Worm (Caenorhabditis elegans) whole organism, young adult: Measurements from ENCODE around the gene Y39A1A.3.

ENCODE experiments used
- B0261.1 ChIP-seq: sonication (generic microtip); optimal IDR thresholded peaks from 2 replicates; lab custom pipeline; 2016; ENCODE audit warnings: mild to moderate bottlenecking, missing genetic modification characterization, moderate library complexity, missing compliant biosample characterization
- C17E4.6 ChIP-seq: fragments of 200-800 bp; sonication (Bioruptor generic); IDR thresholded peaks from 2 replicates; pipeline ENCODE4 v1.3.6; 2022; ENCODE audit warnings: missing genetic modification reagents, missing genetic modification characterization, missing compliant biosample characterization
- F33H1.4 ChIP-seq: fragments of 200-800 bp; sonication (Bioruptor generic); IDR thresholded peaks from 2 replicates; pipeline ENCODE4 v1.3.6; 2022; ENCODE audit warnings: missing genetic modification reagents, missing genetic modification characterization, missing compliant biosample characterization
- F49E8.2 ChIP-seq: sonication (generic microtip); optimal IDR thresholded peaks from 3 replicates; lab custom pipeline; 2017; ENCODE audit warnings: missing genetic modification characterization, mild to moderate bottlenecking, missing compliant biosample characterization, antibody characterized with exemption, moderate library complexity; ENCODE audit not compliant: insufficient read depth
- F52B5.7 ChIP-seq: sonication (generic microtip); optimal IDR thresholded peaks from 2 replicates; lab custom pipeline; 2016; ENCODE audit warnings: mild to moderate bottlenecking, missing genetic modification characterization, missing compliant biosample characterization
- K12H6.12 ChIP-seq: fragments of 200-800 bp; sonication (Bioruptor generic); optimal IDR thresholded peaks from 2 replicates; lab custom pipeline; 2018; ENCODE audit warnings: mild to moderate bottlenecking, missing genetic modification characterization, missing compliant biosample characterization
- Y53G8AR.9 ChIP-seq: fragments of 200-800 bp; sonication (Bioruptor generic); conservative IDR thresholded peaks from 2 replicates; pipeline ENCODE4 v1.3.6; 2022; ENCODE audit warnings: missing genetic modification reagents, missing genetic modification characterization, missing compliant biosample characterization
- Y56A3A.18 ChIP-seq: fragments of 200-800 bp; sonication (Bioruptor generic); IDR thresholded peaks from 2 replicates; pipeline ENCODE4 v1.3.6; 2022; ENCODE audit warnings: missing genetic modification reagents, missing genetic modification characterization, missing compliant biosample characterization
- Y95B8A.8 ChIP-seq: fragments of 200-800 bp; sonication (Bioruptor generic); IDR thresholded peaks from 2 replicates; pipeline ENCODE4 v1.3.6; 2022; ENCODE audit warnings: missing genetic modification reagents, missing genetic modification characterization, missing compliant biosample characterization
- ama-1 ChIP-seq, 3 experiments: fragments of 150-350 bp in 1 of 3; sonication (generic microtip) in 2 of 3; optimal IDR thresholded peaks; 2 replicates each; lab custom pipeline; 2014 to 2018; ENCODE audit warnings: missing biosample characterization in 2 of 3, missing genetic modification characterization in 2 of 3, missing genetic modification reagents in 2 of 3
- aptf-2 ChIP-seq: fragments of 200-800 bp; sonication (Bioruptor generic); conservative IDR thresholded peaks from 2 replicates; pipeline ENCODE4 v1.3.6; 2022; ENCODE audit warnings: missing genetic modification reagents, missing genetic modification characterization, missing compliant biosample characterization
- aptf-3 ChIP-seq: fragments of 200-800 bp; sonication (Bioruptor generic); IDR thresholded peaks from 2 replicates; pipeline ENCODE4 v1.3.6; 2022; ENCODE audit warnings: missing genetic modification characterization, missing compliant biosample characterization
- atf-7 ChIP-seq: sonication (generic microtip); optimal IDR thresholded peaks from 2 replicates; lab custom pipeline; 2017; ENCODE audit warnings: mild to moderate bottlenecking, missing genetic modification characterization, missing compliant biosample characterization
- attf-5 ChIP-seq: fragments of 200-800 bp; sonication (Bioruptor generic); optimal IDR thresholded peaks from 2 replicates; lab custom pipeline; 2018; ENCODE audit warnings: mild to moderate bottlenecking, missing genetic modification characterization, missing compliant biosample characterization
- bed-1 ChIP-seq: fragments of 200-800 bp; sonication (Bioruptor generic); IDR thresholded peaks from 2 replicates; pipeline ENCODE4 v1.3.6; 2022; ENCODE audit warnings: missing genetic modification reagents, missing genetic modification characterization, missing compliant biosample characterization
- ccch-3 ChIP-seq: fragments of 200-800 bp; sonication (Bioruptor generic); optimal IDR thresholded peaks from 2 replicates; lab custom pipeline; 2018; ENCODE audit warnings: mild to moderate bottlenecking, missing genetic modification characterization, missing compliant biosample characterization
- cebp-1 ChIP-seq, 2 experiments: fragments of 200-800 bp in 1 of 2; sonication (Bioruptor generic) in 1 of 2; sonication (generic microtip) in 1 of 2; IDR thresholded peaks in 1 of 2; optimal IDR thresholded peaks in 1 of 2; 2 replicates each; pipeline versions ENCODE4 v1.3.6 to Lab custom; 2017 to 2022; ENCODE audit warnings: missing compliant biosample characterization in 2 of 2, missing genetic modification characterization in 2 of 2, mild to moderate bottlenecking in 1 of 2, missing genetic modification reagents in 1 of 2, moderate library complexity in 1 of 2
- cebp-2 ChIP-seq: fragments of 200-800 bp; sonication (Bioruptor generic); IDR thresholded peaks from 2 replicates; pipeline ENCODE4 v1.3.6; 2022; ENCODE audit warnings: missing genetic modification characterization, missing compliant biosample characterization
- ceh-58 ChIP-seq: fragments of 200-800 bp; sonication (Bioruptor generic); IDR thresholded peaks from 2 replicates; pipeline ENCODE4 v1.3.6; 2022; ENCODE audit warnings: missing genetic modification characterization, missing compliant biosample characterization
- die-1 ChIP-seq: sonication (generic microtip); optimal IDR thresholded peaks from 2 replicates; lab custom pipeline; 2016; ENCODE audit warnings: missing genotype, mild to moderate bottlenecking, missing genetic modification characterization, missing compliant biosample characterization
- dox-1 ChIP-seq: fragments of 200-800 bp; sonication (Bioruptor generic); IDR thresholded peaks from 2 replicates; pipeline ENCODE4 v1.3.6; 2022; ENCODE audit warnings: missing genetic modification reagents, missing genetic modification characterization, missing compliant biosample characterization
- dpl-1 ChIP-seq: fragments of 150-350 bp; optimal IDR thresholded peaks from 2 replicates; lab custom pipeline; 2014; ENCODE audit warnings: missing biosample characterization, missing genetic modification reagents, missing genetic modification characterization
- efl-1 ChIP-seq: fragments of 150-350 bp; optimal IDR thresholded peaks from 2 replicates; lab custom pipeline; 2014; ENCODE audit warnings: missing biosample characterization, missing genetic modification reagents, missing genetic modification characterization
- egl-18 ChIP-seq: fragments of 200-800 bp; sonication (Bioruptor generic); IDR thresholded peaks from 2 replicates; pipeline ENCODE4 v1.3.6; 2022; ENCODE audit warnings: missing genetic modification reagents, missing genetic modification characterization, missing compliant biosample characterization
- egl-44 ChIP-seq: fragments of 200-800 bp; sonication (Bioruptor generic); IDR thresholded peaks from 2 replicates; pipeline ENCODE4 v1.3.6; 2022; ENCODE audit warnings: missing genetic modification reagents, missing genetic modification characterization, missing compliant biosample characterization
- him-1 ChIP-seq: sonication (generic microtip); optimal IDR thresholded peaks from 2 replicates; lab custom pipeline; 2016; ENCODE audit warnings: missing genotype, missing genetic modification reagents, missing genetic modification characterization, missing compliant biosample characterization
- let-607 ChIP-seq, 2 experiments: fragments of 200-800 bp in 1 of 2; sonication (Bioruptor generic) in 1 of 2; sonication (generic microtip) in 1 of 2; optimal IDR thresholded peaks; 2 replicates each; lab custom pipeline; 2016 to 2018; ENCODE audit warnings: mild to moderate bottlenecking in 2 of 2, missing compliant biosample characterization in 2 of 2, missing genetic modification characterization in 2 of 2, moderate library complexity in 2 of 2, missing genotype in 1 of 2
- lin-54 ChIP-seq: fragments of 200-800 bp; sonication (Bioruptor generic); optimal IDR thresholded peaks from 2 replicates; lab custom pipeline; 2018; ENCODE audit warnings: mild to moderate bottlenecking, missing genetic modification characterization, missing compliant biosample characterization
- lsl-1 ChIP-seq: fragments of 200-800 bp; sonication (Bioruptor generic); optimal IDR thresholded peaks from 2 replicates; lab custom pipeline; 2018; ENCODE audit warnings: mild to moderate bottlenecking, missing genetic modification characterization, moderate library complexity, missing compliant biosample characterization
- madf-10 ChIP-seq: sonication (generic microtip); optimal IDR thresholded peaks from 2 replicates; lab custom pipeline; 2016; ENCODE audit warnings: mild to moderate bottlenecking, missing genetic modification characterization, missing compliant biosample characterization
- madf-8 ChIP-seq: fragments of 200-800 bp; sonication (Bioruptor generic); conservative IDR thresholded peaks from 2 replicates; pipeline ENCODE4 v1.3.6; 2022; ENCODE audit warnings: missing genetic modification reagents, missing genetic modification characterization, missing compliant biosample characterization
- mcd-1 ChIP-seq: fragments of 200-800 bp; sonication (Bioruptor generic); IDR thresholded peaks from 2 replicates; pipeline ENCODE4 v1.3.6; 2022; ENCODE audit warnings: missing genetic modification reagents, missing genetic modification characterization, missing compliant biosample characterization
- mes-4 ChIP-seq: sonication (generic microtip); optimal IDR thresholded peaks from 2 replicates; lab custom pipeline; 2016; ENCODE audit warnings: missing genotype, missing genetic modification characterization, missing compliant biosample characterization
- nfya-2 ChIP-seq: fragments of 200-800 bp; sonication (Bioruptor generic); IDR thresholded peaks from 2 replicates; pipeline ENCODE4 v1.3.6; 2022; ENCODE audit warnings: missing genetic modification reagents, missing genetic modification characterization, missing compliant biosample characterization
- nhr-120 ChIP-seq: fragments of 200-800 bp; sonication (Bioruptor generic); IDR thresholded peaks from 2 replicates; pipeline ENCODE4 v1.3.6; 2022; ENCODE audit warnings: missing genetic modification characterization, missing compliant biosample characterization
- nhr-27 ChIP-seq: fragments of 200-800 bp; sonication (Bioruptor generic); optimal IDR thresholded peaks from 2 replicates; lab custom pipeline; 2018; ENCODE audit warnings: mild to moderate bottlenecking, missing genetic modification characterization, moderate library complexity, missing compliant biosample characterization
- rcor-1 ChIP-seq: fragments of 200-800 bp; sonication (Bioruptor generic); IDR thresholded peaks from 2 replicates; pipeline ENCODE4 v1.3.6; 2022; ENCODE audit warnings: missing genetic modification reagents, missing genetic modification characterization, missing compliant biosample characterization
- snpc-1.1 ChIP-seq: sonication (generic microtip); optimal IDR thresholded peaks from 2 replicates; lab custom pipeline; 2017; ENCODE audit warnings: missing genetic modification characterization, mild to moderate bottlenecking, missing compliant biosample characterization, antibody characterized with exemption, moderate library complexity, missing genotype, missing genetic modification reagents; ENCODE audit not compliant: insufficient read depth
- snpc-1.3 ChIP-seq: sonication (generic microtip); optimal IDR thresholded peaks from 2 replicates; lab custom pipeline; 2017; ENCODE audit warnings: missing genetic modification characterization, mild to moderate bottlenecking, missing compliant biosample characterization, antibody characterized with exemption, moderate library complexity, missing genotype, missing genetic modification reagents; ENCODE audit not compliant: insufficient read depth
- snpc-3.4 ChIP-seq: sonication (generic microtip); optimal IDR thresholded peaks from 2 replicates; lab custom pipeline; 2017; ENCODE audit warnings: missing genetic modification characterization, mild to moderate bottlenecking, missing compliant biosample characterization, antibody characterized with exemption, moderate library complexity, missing genotype, missing genetic modification reagents
- snpc-4 ChIP-seq, 5 experiments: fragments of 150-350 bp in 1 of 5; sonication (generic microtip) in 4 of 5; optimal IDR thresholded peaks; 2 replicates each; lab custom pipeline; 2014 to 2018; ENCODE audit warnings: missing genetic modification characterization in 5 of 5, missing biosample characterization in 3 of 5, antibody characterized with exemption in 2 of 5, mild to moderate bottlenecking in 2 of 5, missing compliant biosample characterization in 2 of 5, missing genotype in 2 of 5, moderate library complexity in 2 of 5, missing genetic modification reagents in 1 of 5
- tbp1 ChIP-seq: fragments of 200-800 bp; sonication (Bioruptor generic); optimal IDR thresholded peaks from 2 replicates; lab custom pipeline; 2018; ENCODE audit warnings: mild to moderate bottlenecking, missing genetic modification characterization, missing compliant biosample characterization
- tbx-9 ChIP-seq: sonication (generic microtip); optimal IDR thresholded peaks from 2 replicates; lab custom pipeline; 2016; ENCODE audit warnings: borderline replicate concordance, missing genetic modification characterization, inconsistent platforms, missing compliant biosample characterization

The Y39A1A.3 gene

DNA sequence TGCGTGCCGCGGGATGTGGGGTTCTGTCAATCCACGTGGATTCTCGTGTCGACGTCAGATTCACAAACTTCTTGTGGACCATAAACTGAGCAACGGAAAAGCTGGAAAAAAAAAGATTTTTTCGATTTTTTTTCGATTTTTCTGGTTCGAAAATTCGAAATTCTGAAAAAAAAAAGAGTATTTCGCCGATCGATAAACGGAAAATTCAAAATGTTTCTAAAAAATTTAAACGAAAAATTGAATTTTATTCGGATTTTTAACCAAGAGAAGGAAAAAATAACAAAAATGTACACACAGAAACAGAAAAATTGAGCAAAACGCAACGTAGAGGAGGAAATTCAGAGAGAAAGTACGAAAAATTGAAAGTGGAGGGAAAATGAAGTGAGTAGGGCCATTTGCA, at the start of gene Y39A1A.3:
TSS of gene Y39A1A.3 (minus strand) at position 101 of the 400 bp plus-strand sequence.
- TF ChIP-seq snpc-1.1: no peak
- no peak for TF ChIP-seq ccch-3 (GFP tag; lab: Kevin White, UChicago)
- no peak for TF ChIP-seq dox-1 (GFP tag; lab: Robert Waterston, UW)
- TF ChIP-seq let-607 (tag; optimal IDR thresholded peaks at IDR 0.05; lab: Kevin White, UChicago): no peak
- TF ChIP-seq cebp-1 (GFP tag; IDR thresholded peaks at IDR 0.05; lab: Robert Waterston, UW): no peak
- TF ChIP-seq cebp-1 (tag; optimal IDR thresholded peaks at IDR 0.05; lab: Kevin White, UChicago): peak; percentile 14
- TF ChIP-seq, all 124 proteins: peak for 1

DNA sequence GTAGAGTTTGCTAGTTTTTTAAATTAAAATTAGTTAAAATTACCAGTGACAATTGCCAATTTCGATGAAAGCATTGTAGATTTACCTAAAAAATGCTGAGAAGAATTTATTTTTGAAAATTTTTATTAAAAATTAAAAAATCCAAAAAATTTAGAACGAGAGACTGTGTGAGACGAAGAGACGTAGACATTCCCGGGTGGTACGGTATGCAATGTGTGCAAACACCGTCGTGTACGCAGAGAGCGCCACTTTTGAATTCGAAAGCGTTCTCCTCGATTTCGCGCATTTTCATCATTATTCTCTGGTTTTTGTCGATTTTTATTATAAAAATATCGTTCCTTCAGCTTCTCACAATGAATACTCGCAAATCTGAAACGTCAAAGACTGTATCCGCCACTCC, 46.5 kb upstream of the Y39A1A.3 start, which contains the start of the genes dhs-11 and orc-1:
TSS of gene dhs-11 (minus strand) at position 85 of the 400 bp plus-strand sequence.
TSS of gene orc-1 (plus strand) at position 349 of the 400 bp plus-strand sequence.
- TF ChIP-seq die-1 (tag; lab: Kevin White, UChicago) (no peak), cebp-2 (GFP tag; lab: Robert Waterston, UW) (no peak), madf-10 (no peak), F49E8.2 (no peak), egl-18 (GFP tag; lab: Robert Waterston, UW) (no peak), snpc-3.4 (tag; lab: Kevin White, UChicago) (peak; percentile 42), bed-1 (GFP tag; lab: Robert Waterston, UW) (no peak), lin-54 (GFP tag; lab: Kevin White, UChicago) (peak; percentile 84), snpc-1.3 (tag; lab: Kevin White, UChicago) (peak; percentile 57), Y56A3A.18 (GFP tag; lab: Robert Waterston, UW) (no peak), snpc-1.1 (peak; percentile 3), nhr-27 (tag; lab: Kevin White, UChicago) (no peak), efl-1 (GFP tag; lab: Kevin White, UChicago) (peak; percentile 89), F33H1.4 (GFP tag; lab: Robert Waterston, UW) (peak; percentile 66), ama-1 (optimal IDR thresholded peaks at IDR 0.05; lab: Kevin White, UChicago) (no peak), ama-1 (GFP tag; optimal IDR thresholded peaks at IDR 0.05; lab: Kevin White, UChicago) (no peak), attf-5 (GFP tag; lab: Kevin White, UChicago) (peak; percentile 41), ceh-58 (GFP tag; lab: Robert Waterston, UW) (no peak), tbx-9 (tag; lab: Kevin White, UChicago) (no peak), nfya-2 (no peak), him-1 (tag; lab: Kevin White, UChicago) (peak; percentile 34), ccch-3 (GFP tag; lab: Kevin White, UChicago) (no peak), cebp-1 (GFP tag; IDR thresholded peaks at IDR 0.05; lab: Robert Waterston, UW) (no peak), cebp-1 (tag; optimal IDR thresholded peaks at IDR 0.05; lab: Kevin White, UChicago) (no peak), B0261.1 (tag; lab: Kevin White, UChicago) (no peak), snpc-4 (GFP tag; optimal IDR thresholded peaks at IDR 0.05; lab: Kevin White, UChicago) (no peak), snpc-4 (tag; optimal IDR thresholded peaks at IDR 0.05; lab: Kevin White, UChicago) (peak in 1 of 4 experiments; percentile 45), dpl-1 (GFP tag; lab: Kevin White, UChicago) (peak; percentile 74), K12H6.12 (tag; lab: Kevin White, UChicago) (no peak), aptf-2 (GFP tag; lab: Robert Waterston, UW) (0 out of 2 replicates have a peak, but pooled peaks have one; percentile 44), mes-4 (tag; lab: Kevin White, UChicago) (no peak), Y95B8A.8 (GFP tag; lab: Robert Waterston, UW) (no peak), madf-8 (GFP tag; lab: Robert Waterston, UW) (peak; percentile 58; the same call in 1 of the 2 replicates), tbp1 (GFP tag; lab: Kevin White, UChicago) (peak; percentile 35), lsl-1 (GFP tag; lab: Kevin White, UChicago) (peak; percentile 90), mcd-1 (0 out of 2 replicates have a peak, but pooled peaks have one; percentile 41), egl-44 (GFP tag; lab: Robert Waterston, UW) (no peak), aptf-3 (GFP tag; lab: Robert Waterston, UW) (no peak), rcor-1 (GFP tag; lab: Robert Waterston, UW) (peak; percentile 55), Y53G8AR.9 (GFP tag; lab: Robert Waterston, UW) (no peak), atf-7 (tag; lab: Kevin White, UChicago) (no peak), nhr-120 (GFP tag; lab: Robert Waterston, UW) (no peak), C17E4.6 (GFP tag; lab: Robert Waterston, UW) (no peak), F52B5.7 (no peak)
